Worm (Caenorhabditis elegans) whole organism, mixed stage, embryonic: ENCODE measurements around the gene ifb-1.

Experiments
- ceh-39 ChIP-seq: fragments of 150-350 bp; optimal IDR thresholded peaks from 2 replicates; lab custom pipeline; 2014; ENCODE audit warnings: missing biosample characterization, missing genetic modification characterization
- ces-1 ChIP-seq: fragments of 150-350 bp; optimal IDR thresholded peaks from 2 replicates; lab custom pipeline; 2014; ENCODE audit warnings: missing biosample characterization, missing genetic modification reagents, missing genetic modification characterization
- drap-1 ChIP-seq: fragments of 200-800 bp; sonication (Bioruptor generic); optimal IDR thresholded peaks from 3 replicates; lab custom pipeline; 2018; ENCODE audit warnings: mild to moderate bottlenecking, missing genetic modification characterization, missing compliant biosample characterization
- ham-2 ChIP-seq: fragments of 200-800 bp; sonication (Bioruptor generic); optimal IDR thresholded peaks from 2 replicates; lab custom pipeline; 2018; ENCODE audit warnings: mild to moderate bottlenecking, missing genetic modification characterization, missing compliant biosample characterization
- nhr-12 ChIP-seq: fragments of 150-350 bp; optimal IDR thresholded peaks from 2 replicates; lab custom pipeline; 2014; ENCODE audit warnings: missing biosample characterization, missing genetic modification characterization
- nhr-2 ChIP-seq: fragments of 150-350 bp; optimal IDR thresholded peaks from 2 replicates; lab custom pipeline; 2014; ENCODE audit warnings: missing biosample characterization, missing genetic modification characterization
- nhr-76 ChIP-seq: sonication (generic microtip); optimal IDR thresholded peaks from 2 replicates; lab custom pipeline; 2017; ENCODE audit warnings: missing biosample characterization, missing genetic modification characterization
- unc-62 ChIP-seq: fragments of 150-350 bp; optimal IDR thresholded peaks from 2 replicates; lab custom pipeline; 2014; ENCODE audit warnings: missing biosample characterization, missing genetic modification reagents, missing genetic modification characterization
- ztf-11 ChIP-seq: fragments of 150-350 bp; optimal IDR thresholded peaks from 2 replicates; lab custom pipeline; 2014; ENCODE audit warnings: missing biosample characterization, missing genetic modification characterization

DNA sequence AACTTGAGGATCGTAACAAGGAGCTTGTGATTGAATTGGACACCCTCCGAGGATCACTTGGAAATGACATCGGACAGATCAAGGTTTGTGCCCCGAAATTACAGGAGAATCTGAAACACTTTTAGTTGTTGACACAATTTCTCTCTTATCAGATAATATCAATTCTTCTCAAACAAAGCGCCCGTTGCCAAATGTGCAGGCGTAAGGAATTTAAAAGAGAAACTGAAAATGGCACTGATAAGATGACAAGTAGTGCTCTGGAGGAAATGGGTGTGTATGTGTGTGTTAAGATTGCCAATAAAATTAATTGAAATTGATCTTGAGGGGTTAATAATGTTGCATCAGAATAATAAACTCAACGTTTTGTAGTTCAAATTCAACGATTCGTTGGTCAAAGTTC, 14.1 kb upstream of the ifb-1 start:
- TF ChIP-seq ztf-11 (tag; lab: Kevin White, UChicago), result no peak
- no peak for TF ChIP-seq nhr-12 (tag; lab: Kevin White, UChicago)
- TF ChIP-seq drap-1 (GFP tag; lab: Kevin White, UChicago), result no peak
- TF ChIP-seq ceh-39 (tag; lab: Kevin White, UChicago), result no peak
- TF ChIP-seq nhr-2 (tag; lab: Kevin White, UChicago), result no peak
- TF ChIP-seq nhr-76 (tag; lab: Kevin White, UChicago), result no peak
- no peak for TF ChIP-seq unc-62
- TF ChIP-seq ces-1 (GFP tag; lab: Kevin White, UChicago), result no peak
- no peak for TF ChIP-seq ham-2 (GFP tag; lab: Kevin White, UChicago)
